Worm (Caenorhabditis elegans) whole organism, L1 larva: ENCODE measurements around the gene ZK666.11.

Experiments used
- C16A3.4 ChIP-seq: fragments of 150-350 bp; optimal IDR thresholded peaks from 2 replicates; lab custom pipeline; 2014; ENCODE audit warnings: missing biosample characterization, missing genetic modification characterization
- F16B12.6 ChIP-seq: fragments of 150-350 bp; optimal IDR thresholded peaks from 2 replicates; lab custom pipeline; 2014; ENCODE audit warnings: missing biosample characterization, missing genetic modification characterization
- aha-1 ChIP-seq: fragments of 150-350 bp; optimal IDR thresholded peaks from 2 replicates; lab custom pipeline; 2014; ENCODE audit warnings: missing biosample characterization, missing genetic modification characterization
- aly-2 ChIP-seq: fragments of 150-350 bp; optimal IDR thresholded peaks from 2 replicates; lab custom pipeline; 2014; ENCODE audit warnings: missing biosample characterization, missing genetic modification characterization
- ama-1 ChIP-seq: fragments of 150-350 bp; optimal IDR thresholded peaks from 2 replicates; lab custom pipeline; 2014
- blmp-1 ChIP-seq: fragments of 150-350 bp; optimal IDR thresholded peaks from 2 replicates; lab custom pipeline; 2014; ENCODE audit warnings: missing biosample characterization, missing genetic modification characterization
- ceh-90 ChIP-seq: sonication (generic microtip); optimal IDR thresholded peaks from 2 replicates; lab custom pipeline; 2016; ENCODE audit warnings: missing genetic modification characterization, missing compliant biosample characterization
- ces-1 ChIP-seq: fragments of 150-350 bp; optimal IDR thresholded peaks from 2 replicates; lab custom pipeline; 2014; ENCODE audit warnings: missing biosample characterization, missing genetic modification reagents, missing genetic modification characterization
- dpl-1 ChIP-seq, 3 experiments: fragments of 150-350 bp in 2 of 3; sonication (generic microtip) in 1 of 3; optimal IDR thresholded peaks; 2 replicates each; lab custom pipeline; 2014 to 2017; ENCODE audit warnings: missing biosample characterization in 3 of 3, missing genetic modification characterization in 3 of 3, missing genetic modification reagents in 3 of 3
- efl-3 ChIP-seq: fragments of 200-800 bp; sonication (Bioruptor generic); optimal IDR thresholded peaks from 2 replicates; lab custom pipeline; 2018; ENCODE audit warnings: mild to moderate bottlenecking, missing genetic modification characterization, missing compliant biosample characterization
- egl-13 ChIP-seq: sonication (generic microtip); optimal IDR thresholded peaks from 2 replicates; lab custom pipeline; 2016; ENCODE audit warnings: missing genotype, missing genetic modification reagents, missing genetic modification characterization, missing compliant biosample characterization
- elt-2 ChIP-seq: sonication (generic microtip); optimal IDR thresholded peaks from 2 replicates; lab custom pipeline; 2016; ENCODE audit warnings: missing genetic modification characterization, mild to moderate bottlenecking, inconsistent platforms, missing compliant biosample characterization, missing genetic modification reagents
- elt-3 ChIP-seq, 6 experiments: fragments of 150-350 bp in 1 of 6; sonication (generic microtip); optimal IDR thresholded peaks; 2 replicates each; lab custom pipeline; 2017 to 2018; ENCODE audit warnings: missing biosample characterization in 6 of 6, missing genetic modification characterization in 6 of 6, inconsistent platforms in 1 of 6
- ets-5 ChIP-seq: fragments of 200-800 bp; sonication (Bioruptor generic); IDR thresholded peaks from 2 replicates; pipeline ENCODE4 v1.3.6; 2022; ENCODE audit warnings: missing genetic modification characterization, missing compliant biosample characterization
- fkh-4 ChIP-seq: sonication (generic microtip); optimal IDR thresholded peaks from 2 replicates; lab custom pipeline; 2016; ENCODE audit warnings: missing compliant biosample characterization, missing genetic modification characterization, borderline replicate concordance
- fkh-8 ChIP-seq: sonication (generic microtip); optimal IDR thresholded peaks from 2 replicates; lab custom pipeline; 2016; ENCODE audit warnings: mild to moderate bottlenecking, missing genetic modification characterization, missing compliant biosample characterization
- fos-1 ChIP-seq: fragments of 150-350 bp; optimal IDR thresholded peaks from 2 replicates; lab custom pipeline; 2014; ENCODE audit warnings: missing biosample characterization, missing genetic modification characterization
- grh-1 ChIP-seq: fragments of 200-800 bp; sonication (Bioruptor generic); IDR thresholded peaks from 2 replicates; pipeline ENCODE4 v1.3.6; 2022; ENCODE audit warnings: missing genetic modification reagents, missing genetic modification characterization, missing compliant biosample characterization
- hlh-17 ChIP-seq: fragments of 200-800 bp; sonication (Bioruptor generic); optimal IDR thresholded peaks from 2 replicates; lab custom pipeline; 2018; ENCODE audit warnings: missing genetic modification characterization, mild to moderate bottlenecking, missing compliant biosample characterization, moderate library complexity, borderline replicate concordance
- hlh-4 ChIP-seq: sonication (generic microtip); optimal IDR thresholded peaks from 2 replicates; lab custom pipeline; 2016; ENCODE audit warnings: mild to moderate bottlenecking, missing genetic modification characterization, missing compliant biosample characterization
- hpl-2 ChIP-seq: fragments of 150-350 bp; optimal IDR thresholded peaks from 2 replicates; lab custom pipeline; 2014; ENCODE audit warnings: missing biosample characterization, missing genetic modification reagents, missing genetic modification characterization
- irx-1 ChIP-seq: sonication (generic microtip); optimal IDR thresholded peaks from 2 replicates; lab custom pipeline; 2016; ENCODE audit warnings: missing genetic modification characterization, missing compliant biosample characterization
- jun-1 ChIP-seq: fragments of 150-350 bp; optimal IDR thresholded peaks from 2 replicates; lab custom pipeline; 2014; ENCODE audit warnings: missing biosample characterization, missing genetic modification reagents, missing genetic modification characterization
- lin-13 ChIP-seq: fragments of 150-350 bp; optimal IDR thresholded peaks from 2 replicates; lab custom pipeline; 2014; ENCODE audit warnings: missing biosample characterization, missing genetic modification reagents, missing genetic modification characterization
- lin-14 ChIP-seq: fragments of 200-800 bp; sonication (Bioruptor generic); optimal IDR thresholded peaks from 2 replicates; lab custom pipeline; 2018; ENCODE audit warnings: mild to moderate bottlenecking, missing genetic modification characterization, moderate library complexity, missing compliant biosample characterization
- lin-35 ChIP-seq, 2 experiments: fragments of 150-350 bp; optimal IDR thresholded peaks; 2 replicates each; lab custom pipeline; 2014; ENCODE audit warnings: missing biosample characterization in 2 of 2, missing genetic modification characterization in 2 of 2, missing genetic modification reagents in 2 of 2
- lsy-2 ChIP-seq, 2 experiments: fragments of 150-350 bp; optimal IDR thresholded peaks; 2 replicates each; lab custom pipeline; 2014; ENCODE audit warnings: missing biosample characterization in 2 of 2, missing genetic modification characterization in 2 of 2
- mab-9 ChIP-seq: fragments of 200-800 bp; sonication (Bioruptor generic); IDR thresholded peaks from 2 replicates; pipeline ENCODE4 v1.3.6; 2022; ENCODE audit warnings: missing genetic modification reagents, missing genetic modification characterization, missing compliant biosample characterization
- mdl-1 ChIP-seq, 2 experiments: fragments of 150-350 bp; optimal IDR thresholded peaks; 2 replicates each; lab custom pipeline; 2014 to 2017; ENCODE audit warnings: missing biosample characterization in 2 of 2, missing genetic modification characterization in 2 of 2, inconsistent platforms in 1 of 2
- mep-1 ChIP-seq: fragments of 150-350 bp; optimal IDR thresholded peaks from 2 replicates; lab custom pipeline; 2014; ENCODE audit warnings: missing biosample characterization, missing genetic modification characterization
- nhr-11 ChIP-seq: fragments of 150-350 bp; optimal IDR thresholded peaks from 2 replicates; lab custom pipeline; 2014; ENCODE audit warnings: missing biosample characterization, missing genetic modification characterization
- nhr-12 ChIP-seq: sonication (generic microtip); optimal IDR thresholded peaks from 2 replicates; lab custom pipeline; 2017; ENCODE audit warnings: missing biosample characterization, missing genetic modification characterization
- nhr-19 ChIP-seq: fragments of 200-800 bp; sonication (Bioruptor generic); conservative IDR thresholded peaks from 2 replicates; pipeline ENCODE4 v1.3.6; 2022; ENCODE audit warnings: missing genetic modification characterization, missing compliant biosample characterization
- nhr-237 ChIP-seq: fragments of 150-350 bp; optimal IDR thresholded peaks from 2 replicates; lab custom pipeline; 2014; ENCODE audit warnings: missing biosample characterization, missing genetic modification characterization
- nhr-28 ChIP-seq: fragments of 150-350 bp; optimal IDR thresholded peaks from 2 replicates; lab custom pipeline; 2014; ENCODE audit warnings: missing biosample characterization, missing genetic modification characterization
- nhr-47 ChIP-seq: sonication (generic microtip); optimal IDR thresholded peaks from 2 replicates; lab custom pipeline; 2016; ENCODE audit warnings: mild to moderate bottlenecking, missing genetic modification characterization, moderate library complexity, missing compliant biosample characterization
- nhr-84 ChIP-seq: sonication (generic microtip); optimal IDR thresholded peaks from 2 replicates; lab custom pipeline; 2017; ENCODE audit warnings: missing biosample characterization, missing genetic modification characterization
- nhr-85 ChIP-seq: sonication (generic microtip); peaks from one replicate; lab custom pipeline; 2016; ENCODE audit warnings: missing genetic modification characterization, inconsistent platforms, missing compliant biosample characterization
- pag-3 ChIP-seq: sonication (generic microtip); optimal IDR thresholded peaks from 2 replicates; lab custom pipeline; 2017; ENCODE audit warnings: missing genetic modification characterization, mild to moderate bottlenecking, missing compliant biosample characterization, antibody characterized with exemption, borderline replicate concordance; ENCODE audit not compliant: insufficient read depth
- pax-3 ChIP-seq: fragments of 200-800 bp; sonication (Bioruptor generic); optimal IDR thresholded peaks from 2 replicates; lab custom pipeline; 2018; ENCODE audit warnings: mild to moderate bottlenecking, missing genetic modification characterization, moderate library complexity, missing compliant biosample characterization
- rnt-1 ChIP-seq: sonication (generic microtip); optimal IDR thresholded peaks from 2 replicates; lab custom pipeline; 2016; ENCODE audit warnings: mild to moderate bottlenecking, missing genetic modification characterization, moderate library complexity, missing compliant biosample characterization
- skn-1 ChIP-seq: fragments of 150-350 bp; optimal IDR thresholded peaks from 2 replicates; lab custom pipeline; 2014; ENCODE audit warnings: missing biosample characterization, missing genetic modification characterization
- snpc-4 ChIP-seq: fragments of 150-350 bp; optimal IDR thresholded peaks from 2 replicates; lab custom pipeline; 2014; ENCODE audit warnings: missing biosample characterization, missing genetic modification characterization
- sox-4 ChIP-seq: sonication (generic microtip); optimal IDR thresholded peaks from 2 replicates; lab custom pipeline; 2016; ENCODE audit warnings: missing genetic modification characterization, missing compliant biosample characterization
- sptf-1 ChIP-seq: fragments of 150-350 bp; optimal IDR thresholded peaks from 2 replicates; lab custom pipeline; 2014; ENCODE audit warnings: missing biosample characterization, missing genetic modification characterization
- sup-37 ChIP-seq: fragments of 200-800 bp; sonication (Bioruptor generic); optimal IDR thresholded peaks from 2 replicates; lab custom pipeline; 2018; ENCODE audit warnings: mild to moderate bottlenecking, missing genetic modification characterization, missing compliant biosample characterization
- swsn-7 ChIP-seq: sonication (generic microtip); optimal IDR thresholded peaks from 2 replicates; lab custom pipeline; 2016; ENCODE audit warnings: missing genetic modification characterization, missing compliant biosample characterization
- tlp-1 ChIP-seq: fragments of 150-350 bp; optimal IDR thresholded peaks from 2 replicates; lab custom pipeline; 2014; ENCODE audit warnings: missing biosample characterization, missing genetic modification characterization
- unc-130 ChIP-seq: fragments of 150-350 bp; optimal IDR thresholded peaks from 2 replicates; lab custom pipeline; 2017; ENCODE audit warnings: missing biosample characterization, missing genetic modification characterization, inconsistent platforms
- unc-62 ChIP-seq: fragments of 150-350 bp; optimal IDR thresholded peaks from 2 replicates; lab custom pipeline; 2014; ENCODE audit warnings: missing biosample characterization, missing genetic modification reagents, missing genetic modification characterization
- unc-86 ChIP-seq: sonication (generic microtip); optimal IDR thresholded peaks from 2 replicates; lab custom pipeline; 2016; ENCODE audit warnings: missing genetic modification characterization, missing compliant biosample characterization
- vab-15 ChIP-seq: sonication (generic microtip); optimal IDR thresholded peaks from 2 replicates; lab custom pipeline; 2017; ENCODE audit warnings: missing genotype, mild to moderate bottlenecking, missing genetic modification characterization, missing compliant biosample characterization
- xbp-1 ChIP-seq: sonication (generic microtip); optimal IDR thresholded peaks from 2 replicates; lab custom pipeline; 2016; ENCODE audit warnings: missing genetic modification characterization, missing compliant biosample characterization
- ztf-11 ChIP-seq, 2 experiments: sonication (generic microtip); optimal IDR thresholded peaks; 2 replicates each; lab custom pipeline; 2016 to 2017; ENCODE audit warnings: missing genetic modification characterization in 2 of 2, missing biosample characterization in 1 of 2, missing compliant biosample characterization in 1 of 2
- ztf-4 ChIP-seq: fragments of 150-350 bp; optimal IDR thresholded peaks from 2 replicates; lab custom pipeline; 2014; ENCODE audit warnings: missing biosample characterization, missing genetic modification characterization

ZK666.11 gene

ce11 chrII:10515422-10515821 is 33.1 kb downstream of the ZK666.11 start:
- no peak for TF ChIP-seq nhr-237 (tag; lab: Kevin White, UChicago)
- TF ChIP-seq hlh-17 (GFP tag; lab: Kevin White, UChicago): no peak
- no peak for TF ChIP-seq hlh-4 (tag; lab: Kevin White, UChicago)
- peak in 5 of 6 experiments; percentile 16 to 91 (median 89) for TF ChIP-seq elt-3 (tag; optimal IDR thresholded peaks at IDR 0.05; lab: Kevin White, UChicago)
- no peak for TF ChIP-seq pax-3 (tag; lab: Kevin White, UChicago)
- TF ChIP-seq lin-13: no peak
- no peak for TF ChIP-seq fkh-4 (tag; lab: Kevin White, UChicago)
- no peak for TF ChIP-seq fos-1 (tag; lab: Kevin White, UChicago)
- no peak for TF ChIP-seq aly-2 (tag; lab: Kevin White, UChicago)
- TF ChIP-seq pag-3: no peak
- TF ChIP-seq nhr-47: no peak
- TF ChIP-seq C16A3.4 (tag; lab: Kevin White, UChicago): no peak
- no peak for TF ChIP-seq nhr-84
- TF ChIP-seq nhr-85: peak; percentile 78
- TF ChIP-seq ces-1: no peak
- TF ChIP-seq efl-3 (GFP tag; lab: Kevin White, UChicago): no peak
- no peak for TF ChIP-seq unc-62 (GFP tag; lab: Kevin White, UChicago)
- no peak for TF ChIP-seq nhr-19 (GFP tag; lab: Robert Waterston, UW)
- TF ChIP-seq unc-130 (tag; lab: Kevin White, UChicago): no peak
- TF ChIP-seq nhr-11: no peak
- TF ChIP-seq vab-15 (tag; lab: Kevin White, UChicago): no peak
- TF ChIP-seq ceh-90 (tag; lab: Kevin White, UChicago): no peak
- peak; percentile 54 for TF ChIP-seq blmp-1
- no peak for TF ChIP-seq fkh-8 (tag; lab: Kevin White, UChicago)
- no peak for TF ChIP-seq unc-86 (tag; lab: Kevin White, UChicago)
- TF ChIP-seq ama-1 (lab: Kevin White, UChicago): no peak
- no peak for TF ChIP-seq rnt-1 (tag; lab: Kevin White, UChicago)
- peak in 1 of 2 experiments; percentile 22 for TF ChIP-seq lsy-2 (tag; optimal IDR thresholded peaks at IDR 0.05; lab: Kevin White, UChicago)
- no peak for TF ChIP-seq F16B12.6
- TF ChIP-seq dpl-1 (GFP tag; optimal IDR thresholded peaks at IDR 0.05; lab: Kevin White, UChicago): no peak
- TF ChIP-seq tlp-1 (tag; lab: Kevin White, UChicago): no peak
- no peak for TF ChIP-seq xbp-1
- no peak for TF ChIP-seq mdl-1 (tag; optimal IDR thresholded peaks at IDR 0.05; lab: Kevin White, UChicago)
- no peak for TF ChIP-seq swsn-7
- TF ChIP-seq ztf-11 (tag; optimal IDR thresholded peaks at IDR 0.05; lab: Kevin White, UChicago): no peak
- no peak for TF ChIP-seq elt-2 (tag; lab: Kevin White, UChicago)
- no peak for TF ChIP-seq nhr-12 (tag; lab: Kevin White, UChicago)
- TF ChIP-seq irx-1 (tag; lab: Kevin White, UChicago): no peak
- TF ChIP-seq grh-1 (GFP tag; lab: Robert Waterston, UW): no peak
- TF ChIP-seq hpl-2: no peak
- no peak for TF ChIP-seq skn-1 (tag; lab: Kevin White, UChicago)
- no peak for TF ChIP-seq ztf-4 (tag; lab: Kevin White, UChicago)
- TF ChIP-seq nhr-28: no peak
- no peak for TF ChIP-seq jun-1 (tag; lab: Kevin White, UChicago)
- TF ChIP-seq lin-14 (GFP tag; lab: Kevin White, UChicago): peak; percentile 49
- TF ChIP-seq snpc-4: no peak
- TF ChIP-seq sox-4 (tag; lab: Kevin White, UChicago): no peak
- no peak for TF ChIP-seq ets-5
- TF ChIP-seq egl-13 (tag; lab: Kevin White, UChicago): no peak
- TF ChIP-seq mab-9 (GFP tag; lab: Robert Waterston, UW): no peak
- no peak for TF ChIP-seq sup-37
- TF ChIP-seq lin-35 (GFP tag; optimal IDR thresholded peaks at IDR 0.05; lab: Kevin White, UChicago): peak in 1 of 2 experiments; percentile 37
- TF ChIP-seq mep-1: no peak
- no peak for TF ChIP-seq sptf-1
- TF ChIP-seq aha-1 (tag; lab: Kevin White, UChicago): no peak
